Fruit fly (Drosophila melanogaster) whole organism, embryonic: ENCODE data around the gene CG12118.

Experiments used
- B-H2 ChIP-seq: fragments of 200-800 bp; sonication (Bioruptor generic); optimal IDR thresholded peaks from 2 replicates; lab custom pipeline; 2018; ENCODE audit warnings: missing biosample characterization, mild to moderate bottlenecking, missing genetic modification characterization
- CG10543 ChIP-seq: fragments of 200-800 bp; sonication (Bioruptor generic); optimal IDR thresholded peaks from 3 replicates; lab custom pipeline; 2017; ENCODE audit warnings: missing biosample characterization, mild to moderate bottlenecking, missing genetic modification characterization, moderate library complexity
- CG12104 ChIP-seq: fragments of 200-800 bp; sonication (Bioruptor generic); optimal IDR thresholded peaks from 3 replicates; lab custom pipeline; 2016; ENCODE audit warnings: missing biosample characterization, missing genetic modification characterization
- CG12659 ChIP-seq: fragments of 200-800 bp; sonication (Bioruptor generic); optimal IDR thresholded peaks from 3 replicates; lab custom pipeline; 2017; ENCODE audit warnings: mild to moderate bottlenecking, missing biosample characterization, missing genetic modification reagents, missing genetic modification characterization
- CG16779 ChIP-seq: fragments of 200-800 bp; sonication (Bioruptor generic); IDR thresholded peaks from 2 replicates; pipeline ENCODE4 v1.3.6; 2022; ENCODE audit warnings: missing biosample characterization, missing genetic modification characterization
- CG16863 ChIP-seq: fragments of 200-800 bp; sonication (Bioruptor generic); optimal IDR thresholded peaks from 3 replicates; lab custom pipeline; 2016; ENCODE audit warnings: missing biosample characterization, missing genetic modification characterization
- CG17829 ChIP-seq: fragments of 200-800 bp; optimal IDR thresholded peaks from 2 replicates; lab custom pipeline; 2019; ENCODE audit warnings: missing biosample characterization, mild to moderate bottlenecking, missing genetic modification characterization, moderate library complexity
- CG18476 ChIP-seq: fragments of 200-800 bp; sonication (Bioruptor generic); optimal IDR thresholded peaks from 2 replicates; lab custom pipeline; 2016; ENCODE audit warnings: missing biosample characterization, mild to moderate bottlenecking, missing genetic modification characterization
- CG18619 ChIP-seq: fragments of 200-800 bp; sonication (Bioruptor generic); optimal IDR thresholded peaks from 3 replicates; lab custom pipeline; 2017; ENCODE audit warnings: missing biosample characterization, mild to moderate bottlenecking, missing genetic modification characterization
- CG33557 ChIP-seq: fragments of 200-800 bp; sonication (Bioruptor generic); optimal IDR thresholded peaks from 2 replicates; lab custom pipeline; 2019; ENCODE audit warnings: missing biosample characterization, mild to moderate bottlenecking, missing genetic modification characterization, moderate library complexity
- CG4328 ChIP-seq: fragments of 200-800 bp; sonication (Bioruptor generic); optimal IDR thresholded peaks from 3 replicates; lab custom pipeline; 2017; ENCODE audit warnings: missing biosample characterization, missing genetic modification reagents, missing genetic modification characterization
- CG5245 ChIP-seq: fragments of 200-800 bp; sonication (Bioruptor generic); optimal IDR thresholded peaks from 3 replicates; lab custom pipeline; 2016; ENCODE audit warnings: missing biosample characterization, missing genetic modification characterization
- CG6689 ChIP-seq: fragments of 200-800 bp; sonication (Bioruptor generic); IDR thresholded peaks from 2 replicates; pipeline ENCODE4 v1.3.6; 2022; ENCODE audit warnings: missing biosample characterization, missing genetic modification characterization
- CG7745 ChIP-seq: fragments of 200-800 bp; sonication (Bioruptor generic); optimal IDR thresholded peaks from 2 replicates; lab custom pipeline; 2018; ENCODE audit warnings: missing biosample characterization, mild to moderate bottlenecking, missing genetic modification characterization, moderate library complexity
- CG7839 ChIP-seq: fragments of 200-800 bp; sonication (Bioruptor generic); optimal IDR thresholded peaks from 3 replicates; lab custom pipeline; 2018; ENCODE audit warnings: missing biosample characterization, mild to moderate bottlenecking, missing genetic modification characterization, moderate library complexity
- CG9797 ChIP-seq: fragments of 200-800 bp; sonication (Bioruptor generic); optimal IDR thresholded peaks from 3 replicates; lab custom pipeline; 2018; ENCODE audit warnings: missing biosample characterization, mild to moderate bottlenecking, missing genetic modification characterization
- CG9817 ChIP-seq: fragments of 200-800 bp; sonication (Bioruptor generic); optimal IDR thresholded peaks from 2 replicates; lab custom pipeline; 2018; ENCODE audit warnings: missing biosample characterization, mild to moderate bottlenecking, missing genetic modification characterization, moderate library complexity
- Drgx ChIP-seq: fragments of 200-800 bp; sonication (Bioruptor generic); IDR thresholded peaks from 2 replicates; pipeline ENCODE4 v1.3.6; 2022; ENCODE audit warnings: missing biosample characterization, missing genetic modification characterization
- Ets65A ChIP-seq: fragments of 200-800 bp; sonication (Bioruptor generic); peaks from one replicate; lab custom pipeline; 2016; ENCODE audit warnings: missing biosample characterization, missing genetic modification characterization
- HHEX ChIP-seq: fragments of 200-800 bp; sonication (Bioruptor generic); optimal IDR thresholded peaks from 3 replicates; lab custom pipeline; 2017; ENCODE audit warnings: missing biosample characterization, mild to moderate bottlenecking, missing genetic modification characterization, missing genetic modification reagents
- MBD-R2 ChIP-seq: fragments of 200-800 bp; sonication (Bioruptor generic); IDR thresholded peaks from 2 replicates; pipeline ENCODE4 v1.3.6; 2022; ENCODE audit warnings: missing biosample characterization, missing genetic modification characterization
- Mes4 ChIP-seq: fragments of 200-800 bp; sonication (Bioruptor generic); optimal IDR thresholded peaks from 2 replicates; lab custom pipeline; 2016; ENCODE audit warnings: missing biosample characterization, missing genetic modification characterization
- Neu2 ChIP-seq: fragments of 200-800 bp; sonication (Bioruptor generic); optimal IDR thresholded peaks from 3 replicates; lab custom pipeline; 2016; ENCODE audit warnings: missing biosample characterization, missing genetic modification characterization, borderline replicate concordance
- PHDP ChIP-seq: fragments of 200-800 bp; sonication (Bioruptor generic); optimal IDR thresholded peaks from 3 replicates; lab custom pipeline; 2018; ENCODE audit warnings: missing biosample characterization, mild to moderate bottlenecking, missing genetic modification characterization, moderate library complexity
- Rfx ChIP-seq: fragments of 200-800 bp; sonication (Bioruptor generic); IDR thresholded peaks from 2 replicates; pipeline ENCODE4 v1.3.6; 2022; ENCODE audit warnings: missing biosample characterization, missing genetic modification characterization
- Stat92E ChIP-seq, 3 experiments: fragments of >200 bp in 2 of 3; fragments of 200-800 bp in 1 of 3; sonication (Bioruptor generic) in 1 of 3; optimal IDR thresholded peaks; 2 replicates each; lab custom pipeline; 2017 to 2019; ENCODE audit warnings: missing biosample characterization in 3 of 3, missing genetic modification characterization in 3 of 3, mild to moderate bottlenecking in 1 of 3, moderate library complexity in 1 of 3
- TFAM ChIP-seq: fragments of 200-800 bp; sonication (Bioruptor generic); optimal IDR thresholded peaks from 2 replicates; lab custom pipeline; 2017; ENCODE audit warnings: missing biosample characterization, missing genetic modification characterization, inconsistent platforms
- Taf1 ChIP-seq: fragments of 200-800 bp; sonication (Bioruptor generic); IDR thresholded peaks from 2 replicates; pipeline ENCODE4 v1.3.6; 2022; ENCODE audit warnings: missing biosample characterization, missing genetic modification characterization
- Xrp1 ChIP-seq: fragments of 200-800 bp; sonication (Bioruptor generic); IDR thresholded peaks from 2 replicates; pipeline ENCODE4 v1.3.6; 2022; ENCODE audit warnings: missing biosample characterization, missing genetic modification characterization
- ap ChIP-seq: fragments of 200-800 bp; sonication (Bioruptor generic); IDR thresholded peaks from 2 replicates; pipeline ENCODE4 v1.3.6; 2022; ENCODE audit warnings: missing biosample characterization, missing genetic modification characterization
- bab2 ChIP-seq: fragments of 200-800 bp; sonication (Bioruptor generic); optimal IDR thresholded peaks from 2 replicates; lab custom pipeline; 2016; ENCODE audit warnings: missing biosample characterization, missing genetic modification characterization
- disco-r ChIP-seq: fragments of 200-800 bp; sonication (Bioruptor generic); optimal IDR thresholded peaks from 2 replicates; lab custom pipeline; 2016; ENCODE audit warnings: missing biosample characterization, missing genetic modification characterization
- dm ChIP-seq: fragments of 200-800 bp; sonication (Bioruptor generic); optimal IDR thresholded peaks from 3 replicates; lab custom pipeline; 2016; ENCODE audit warnings: missing biosample characterization, missing genetic modification characterization
- ewg ChIP-seq: fragments of 200-800 bp; sonication (Bioruptor generic); optimal IDR thresholded peaks from 3 replicates; lab custom pipeline; 2017; ENCODE audit warnings: mild to moderate bottlenecking, missing biosample characterization, missing genetic modification reagents, missing genetic modification characterization
- grn ChIP-seq: fragments of 200-800 bp; sonication (Bioruptor generic); optimal IDR thresholded peaks from 3 replicates; lab custom pipeline; 2017; ENCODE audit warnings: missing biosample characterization, missing genetic modification characterization
- hb ChIP-seq: fragments of 200-800 bp; sonication (Bioruptor generic); IDR thresholded peaks from 3 replicates; pipeline ENCODE4 v1.3.6; 2022; ENCODE audit warnings: missing biosample characterization, missing genetic modification characterization; ENCODE audit not compliant: partially characterized antibody
- mam ChIP-seq: fragments of 200-800 bp; sonication (Bioruptor generic); optimal IDR thresholded peaks from 3 replicates; lab custom pipeline; 2016; ENCODE audit warnings: missing biosample characterization, missing genetic modification characterization
- onecut ChIP-seq: fragments of 200-800 bp; sonication (Bioruptor generic); IDR thresholded peaks from 2 replicates; pipeline ENCODE4 v1.3.6; 2022; ENCODE audit warnings: missing biosample characterization, missing genetic modification characterization
- pb ChIP-seq: fragments of 200-800 bp; sonication (Bioruptor generic); optimal IDR thresholded peaks from 3 replicates; lab custom pipeline; 2016; ENCODE audit warnings: missing biosample characterization, missing genetic modification characterization
- prd ChIP-seq, 3 experiments: fragments of >200 bp in 2 of 3; fragments of 200-800 bp in 1 of 3; sonication (Bioruptor generic) in 1 of 3; optimal IDR thresholded peaks in 2 of 3; IDR thresholded peaks in 1 of 3; 2 replicates in 2 of 3; 3 replicates in 1 of 3; pipeline versions ENCODE4 v1.3.6 to Lab custom; 2017 to 2022; ENCODE audit warnings: missing biosample characterization in 1 of 3, missing genetic modification characterization in 1 of 3
- pros ChIP-seq: fragments of 200-800 bp; sonication (Bioruptor generic); optimal IDR thresholded peaks from 3 replicates; lab custom pipeline; 2019; ENCODE audit warnings: missing biosample characterization, mild to moderate bottlenecking, missing genetic modification characterization, moderate library complexity
- pzg ChIP-seq: fragments of 200-800 bp; sonication (Bioruptor generic); optimal IDR thresholded peaks from 3 replicates; lab custom pipeline; 2018; ENCODE audit warnings: missing biosample characterization, mild to moderate bottlenecking, missing genetic modification characterization, moderate library complexity
- sens ChIP-seq: fragments of 200-800 bp; sonication (Bioruptor generic); peaks from one replicate; lab custom pipeline; 2016; ENCODE audit warnings: missing biosample characterization, missing genetic modification characterization
- sna ChIP-seq: fragments of 200-800 bp; sonication (Bioruptor generic); IDR thresholded peaks from 2 replicates; pipeline ENCODE4 v1.3.6; 2022; ENCODE audit warnings: missing biosample characterization, missing genetic modification characterization; ENCODE audit not compliant: partially characterized antibody
- tgo ChIP-seq: fragments of 200-800 bp; sonication (Bioruptor generic); IDR thresholded peaks from 3 replicates; pipeline ENCODE4 v1.3.6; 2022; ENCODE audit warnings: missing biosample characterization, missing genetic modification characterization
- tna ChIP-seq: fragments of 200-800 bp; sonication (Bioruptor generic); IDR thresholded peaks from 2 replicates; pipeline ENCODE4 v1.3.6; 2022; ENCODE audit warnings: missing biosample characterization, missing genetic modification characterization; ENCODE audit not compliant: partially characterized antibody
- usp ChIP-seq: fragments of >200 bp; optimal IDR thresholded peaks from 2 replicates; lab custom pipeline; 2017; ENCODE audit warnings: missing biosample characterization, missing genetic modification characterization
- wdn ChIP-seq: fragments of 200-800 bp; sonication (Bioruptor generic); IDR thresholded peaks from 2 replicates; pipeline ENCODE4 v1.3.6; 2022; ENCODE audit warnings: missing biosample characterization, missing genetic modification characterization
- wek ChIP-seq: fragments of 200-800 bp; sonication (Bioruptor generic); optimal IDR thresholded peaks from 3 replicates; lab custom pipeline; 2018; ENCODE audit warnings: missing biosample characterization, mild to moderate bottlenecking, missing genetic modification characterization, moderate library complexity
- yki ChIP-seq: fragments of >200 bp; optimal IDR thresholded peaks from 3 replicates; lab custom pipeline; 2018
- z ChIP-seq: fragments of 200-800 bp; sonication (Bioruptor generic); IDR thresholded peaks from 3 replicates; pipeline ENCODE4 v1.3.6; 2022; ENCODE audit warnings: missing biosample characterization, missing genetic modification characterization
- zen ChIP-seq: fragments of 200-800 bp; sonication (Bioruptor generic); optimal IDR thresholded peaks from 3 replicates; lab custom pipeline; 2018; ENCODE audit warnings: missing biosample characterization, mild to moderate bottlenecking, missing genetic modification characterization, moderate library complexity

CG12118 gene

dm6 chrX:9163110-9163509 is 33.1 kb downstream of the CG12118 start, which contains the start of gene mei-P26 (continued):
- TF ChIP-seq yki (lab: Kevin White, UChicago) (no peak), CG9817 (tag; lab: Kevin White, UChicago) (no peak), disco-r (no peak), hb (GFP tag; lab: Robert Waterston, UW) (peak; percentile 81), B-H2 (GFP tag; lab: Kevin White, UChicago) (no peak), z (no peak), ewg (GFP tag; lab: Kevin White, UChicago) (no peak), Mes4 (GFP tag; lab: Kevin White, UChicago) (no peak), CG16863 (no peak), CG12659 (GFP tag; lab: Kevin White, UChicago) (no peak), CG4328 (no peak), HHEX (GFP tag; lab: Kevin White, UChicago) (no peak), sens (GFP tag; lab: Kevin White, UChicago) (no peak), CG7839 (tag; lab: Kevin White, UChicago) (no peak), CG7745 (tag; lab: Kevin White, UChicago) (no peak), bab2 (no peak), tgo (no peak), TFAM (GFP tag; lab: Kevin White, UChicago) (no peak), wek (GFP tag; lab: Kevin White, UChicago) (no peak), Taf1 (GFP tag; lab: Robert Waterston, UW) (no peak), mam (GFP tag; lab: Kevin White, UChicago) (no peak), tna (GFP tag; lab: Robert Waterston, UW) (peak; percentile 72), grn (GFP tag; lab: Kevin White, UChicago) (no peak), CG6689 (no peak), Neu2 (GFP tag; lab: Kevin White, UChicago) (no peak), dm (GFP tag; lab: Kevin White, UChicago) (no peak), prd (optimal IDR thresholded peaks at IDR 0.05; lab: Kevin White, UChicago) (no peak), prd (GFP tag; IDR thresholded peaks at IDR 0.05; lab: Robert Waterston, UW) (no peak), CG12104 (GFP tag; lab: Kevin White, UChicago) (no peak), CG5245 (GFP tag; lab: Kevin White, UChicago) (no peak), CG33557 (no peak), CG17829 (tag; lab: Kevin White, UChicago) (no peak), CG18476 (GFP tag; lab: Kevin White, UChicago) (no peak), sna (GFP tag; lab: Robert Waterston, UW) (peak; percentile 60; the same call in 1 of the 2 replicates), CG16779 (GFP tag; lab: Robert Waterston, UW) (no peak), pzg (GFP tag; lab: Kevin White, UChicago) (peak; percentile 49), CG10543 (GFP tag; lab: Kevin White, UChicago) (no peak), Drgx (GFP tag; lab: Robert Waterston, UW) (no peak), ap (GFP tag; lab: Robert Waterston, UW) (no peak), MBD-R2 (GFP tag; lab: Robert Waterston, UW) (no peak), PHDP (tag; lab: Kevin White, UChicago) (no peak), CG9797 (no peak), Rfx (no peak), CG18619 (GFP tag; lab: Kevin White, UChicago) (no peak), usp (no peak), Stat92E (GFP tag; optimal IDR thresholded peaks at IDR 0.05; lab: Kevin White, UChicago) (no peak), onecut (GFP tag; lab: Robert Waterston, UW) (no peak), Ets65A (GFP tag; lab: Kevin White, UChicago) (no peak), wdn (GFP tag; lab: Robert Waterston, UW) (no peak), zen (tag; lab: Kevin White, UChicago) (no peak), Xrp1 (GFP tag; lab: Robert Waterston, UW) (no peak), pros (GFP tag; lab: Kevin White, UChicago) (no peak), pb (GFP tag; lab: Kevin White, UChicago) (no peak)
